Fruit fly (Drosophila melanogaster) S2 (cell line): ENCODE data around the gene pnt.

ENCODE experiments used
- CG8478 ChIP-seq: fragments of >200 bp; optimal IDR thresholded peaks from 2 replicates; lab custom pipeline; 2018
- CTCF ChIP-seq, 2 experiments: fragments of >200 bp; optimal IDR thresholded peaks; 2 replicates each; lab custom pipeline; 2018

DNA sequence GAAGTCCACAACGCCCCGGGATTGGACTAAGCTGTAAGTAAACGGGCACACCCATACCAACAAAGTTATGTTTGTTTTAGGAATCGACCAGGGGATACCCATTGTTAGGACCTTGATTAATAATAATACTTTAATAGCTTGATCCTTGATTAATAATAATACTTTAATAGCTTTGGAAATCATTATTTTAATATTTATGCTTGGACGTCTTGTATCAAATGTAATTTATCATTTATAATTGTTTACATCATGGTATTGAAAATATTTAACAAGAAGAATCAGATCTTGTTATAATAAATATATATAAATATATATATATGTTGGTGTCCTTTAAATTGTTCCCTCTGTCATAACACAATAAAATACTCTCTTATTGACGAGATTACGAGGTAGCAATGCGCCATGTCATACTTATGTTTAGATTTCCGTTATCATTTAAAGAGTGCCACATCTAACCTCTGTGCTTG is 11.0 kb upstream of the pnt start:
- TF ChIP-seq CG8478 (lab: Kevin White, UChicago) (no peak), CTCF (optimal IDR thresholded peaks at IDR 0.05; lab: Kevin White, UChicago) (no peak)
